Fruit fly (Drosophila melanogaster): Measurements from ENCODE around the gene Adgf-A.
A peak's percentile ranks its signal among the peaks of the same experiment; 100 is the strongest.

The Adgf-A gene

dm6 chr3L:17757156-17758083, 6.5 kb downstream of the Adgf-A start:
- TF ChIP-seq CG43689 (GFP tag; IDR thresholded peaks at IDR 0.05), result no peak
- TF ChIP-seq CG32767 (GFP tag; IDR thresholded peaks at IDR 0.05), result peak; percentile 58; the same call in 1 of the 2 replicates
- TF ChIP-seq CG10959 (GFP tag; IDR thresholded peaks at IDR 0.05), result peak; percentile 70
- TF ChIP-seq run (tag; optimal IDR thresholded peaks at IDR 0.05), result peak; percentile 67
- no peak for TF ChIP-seq Opbp (GFP tag; IDR thresholded peaks at IDR 0.05; ENCODE audit: partially characterized antibody)
- TF ChIP-seq vvl (GFP tag; IDR thresholded peaks at IDR 0.05), result peak; percentile 78
- TF ChIP-seq amos (GFP tag; IDR thresholded peaks at IDR 0.05; ENCODE audit: partially characterized antibody), result no peak
- TF ChIP-seq CG17612 (GFP tag; IDR thresholded peaks at IDR 0.05), result no peak
- TF ChIP-seq CG33213 (GFP tag; optimal IDR thresholded peaks at IDR 0.05), result peak; percentile 1
- no peak for TF ChIP-seq sd (tag; optimal IDR thresholded peaks at IDR 0.05)
- peak; percentile 38 for TF ChIP-seq CG3838 (GFP tag; optimal IDR thresholded peaks at IDR 0.05)
- peak; percentile 36 for TF ChIP-seq Hand (GFP tag; optimal IDR thresholded peaks at IDR 0.05)
- peak; percentile 80 for TF ChIP-seq grau (tag; optimal IDR thresholded peaks at IDR 0.05)
- TF ChIP-seq Chrac-16 (GFP tag; optimal IDR thresholded peaks at IDR 0.05), result peak; percentile 76
- TF ChIP-seq CG3995 (GFP tag; optimal IDR thresholded peaks at IDR 0.05), result no peak
- peak; percentile 73 for TF ChIP-seq Xbp1 (GFP tag; optimal IDR thresholded peaks at IDR 0.05)
- peak; percentile 74 for TF ChIP-seq Hr3 (GFP tag; optimal IDR thresholded peaks at IDR 0.05)
- TF ChIP-seq nau (GFP tag; optimal IDR thresholded peaks at IDR 0.05), result peak; percentile 75
- TF ChIP-seq tna (GFP tag; IDR thresholded peaks at IDR 0.05; ENCODE audit: partially characterized antibody), result no peak
- no peak for TF ChIP-seq CG5953 (GFP tag; IDR thresholded peaks at IDR 0.05)
- TF ChIP-seq yki (optimal IDR thresholded peaks at IDR 0.05), result no peak
- TF ChIP-seq CG17829 (tag; optimal IDR thresholded peaks at IDR 0.05), result peak; percentile 92
- peak; percentile 10 for TF ChIP-seq exex (tag; optimal IDR thresholded peaks at IDR 0.05)
- TF ChIP-seq ase (GFP tag; IDR thresholded peaks at IDR 0.05), result peak; percentile 47; the same call in 1 of the 3 replicates
- TF ChIP-seq zen (tag; optimal IDR thresholded peaks at IDR 0.05), result peak; percentile 72
- peak; percentile 39 for TF ChIP-seq TFAM (GFP tag; optimal IDR thresholded peaks at IDR 0.05)
- TF ChIP-seq Usf (GFP tag; optimal IDR thresholded peaks at IDR 0.05), result peak; percentile 74
- TF ChIP-seq CG11247 (GFP tag; IDR thresholded peaks at IDR 0.05), result 0 out of 2 replicates have a peak, but pooled peaks have one; percentile 23
- no peak for TF ChIP-seq Sry-δ (GFP tag; optimal IDR thresholded peaks at IDR 0.05)
- 0 out of 2 replicates have a peak, but pooled peaks have one; percentile 19 for TF ChIP-seq CG7372 (GFP tag; IDR thresholded peaks at IDR 0.05)
- no peak for TF ChIP-seq D (optimal IDR thresholded peaks at IDR 0.05)
- TF ChIP-seq D (GFP tag; optimal IDR thresholded peaks at IDR 0.05), result peak; percentile 94
- TF ChIP-seq sima (GFP tag; optimal IDR thresholded peaks at IDR 0.05), result no peak
- no peak for TF ChIP-seq ERR (GFP tag; optimal IDR thresholded peaks at IDR 0.05)
- no peak for TF ChIP-seq h (optimal IDR thresholded peaks at IDR 0.05)
- TF ChIP-seq D19B (GFP tag; optimal IDR thresholded peaks at IDR 0.05), result no peak
- TF ChIP-seq mld (GFP tag; IDR thresholded peaks at IDR 0.05; ENCODE audit: partially characterized antibody), result no peak
- peak; percentile 49 for TF ChIP-seq ind (GFP tag; optimal IDR thresholded peaks at IDR 0.05)
- TF ChIP-seq Lhr (GFP tag; optimal IDR thresholded peaks at IDR 0.05), result peak; percentile 77
- TF ChIP-seq ci (GFP tag; IDR thresholded peaks at IDR 0.05), result 0 out of 3 replicates have a peak, but pooled peaks have one; percentile 13
- TF ChIP-seq CG12299 (tag; optimal IDR thresholded peaks at IDR 0.05), result peak; percentile 55
- peak; percentile 57 to 80 for TF ChIP-seq chif (GFP tag; optimal IDR thresholded peaks at IDR 0.05)
- peak; percentile 69 for TF ChIP-seq HHEX (GFP tag; optimal IDR thresholded peaks at IDR 0.05)
- no peak for TF ChIP-seq CG6272 (GFP tag; IDR thresholded peaks at IDR 0.05)
- peak; percentile 94 for TF ChIP-seq CG2712 (tag; optimal IDR thresholded peaks at IDR 0.05)
- peak; percentile 52 for TF ChIP-seq CG30020 (tag; optimal IDR thresholded peaks at IDR 0.05)
- TF ChIP-seq HLH3B (GFP tag; IDR thresholded peaks at IDR 0.05), result peak; percentile 64
- TF ChIP-seq dpn (GFP tag; optimal IDR thresholded peaks at IDR 0.05), result peak; percentile 34 to 67
- TF ChIP-seq Abd-B (GFP tag; optimal IDR thresholded peaks at IDR 0.05), result peak; percentile 34

Measured in whole organism, embryonic.